Fruit fly (Drosophila melanogaster) whole organism, embryonic: ENCODE data around the gene CG11030.
A peak's percentile ranks its signal among the peaks of the same experiment; 100 is the strongest.

Source experiments
- Ada2b ChIP-seq: fragments of 200-800 bp; sonication (Bioruptor generic); IDR thresholded peaks from 2 replicates; pipeline ENCODE4 v1.3.6; 2022; ENCODE audit warnings: missing biosample characterization, missing genetic modification characterization
- Blimp-1 ChIP-seq: fragments of 200-800 bp; sonication (Bioruptor generic); optimal IDR thresholded peaks from 3 replicates; lab custom pipeline; 2018; ENCODE audit warnings: missing biosample characterization, missing genetic modification characterization, mild to moderate bottlenecking, moderate library complexity, missing genetic modification reagents
- CG10321 ChIP-seq: fragments of 200-800 bp; sonication (Bioruptor generic); IDR thresholded peaks from 2 replicates; pipeline ENCODE4 v1.3.6; 2022; ENCODE audit warnings: missing biosample characterization, missing genetic modification characterization
- CG10431 ChIP-seq: fragments of 200-800 bp; sonication (Bioruptor generic); optimal IDR thresholded peaks from 3 replicates; lab custom pipeline; 2018; ENCODE audit warnings: missing biosample characterization, mild to moderate bottlenecking, missing genetic modification characterization
- CG10543 ChIP-seq: fragments of 200-800 bp; sonication (Bioruptor generic); optimal IDR thresholded peaks from 3 replicates; lab custom pipeline; 2017; ENCODE audit warnings: missing biosample characterization, mild to moderate bottlenecking, missing genetic modification characterization, moderate library complexity
- CG11723 ChIP-seq: fragments of 200-800 bp; sonication (Bioruptor generic); optimal IDR thresholded peaks from 2 replicates; lab custom pipeline; 2017; ENCODE audit warnings: missing biosample characterization, mild to moderate bottlenecking, missing genetic modification characterization
- CG12104 ChIP-seq: fragments of 200-800 bp; sonication (Bioruptor generic); optimal IDR thresholded peaks from 3 replicates; lab custom pipeline; 2016; ENCODE audit warnings: missing biosample characterization, missing genetic modification characterization
- CG12769 ChIP-seq: fragments of 200-800 bp; sonication (Bioruptor generic); optimal IDR thresholded peaks from 2 replicates; lab custom pipeline; 2019; ENCODE audit warnings: missing biosample characterization, mild to moderate bottlenecking, missing genetic modification characterization, moderate library complexity
- CG14860 ChIP-seq: fragments of 200-800 bp; sonication (Bioruptor generic); IDR thresholded peaks from 3 replicates; pipeline ENCODE4 v1.3.6; 2022; ENCODE audit warnings: missing biosample characterization, missing genetic modification characterization; ENCODE audit not compliant: partially characterized antibody
- CG15269 ChIP-seq: fragments of 200-800 bp; sonication (Bioruptor generic); optimal IDR thresholded peaks from 2 replicates; lab custom pipeline; 2018; ENCODE audit warnings: missing biosample characterization, mild to moderate bottlenecking, missing genetic modification characterization, moderate library complexity
- CG17385 ChIP-seq: fragments of 200-800 bp; sonication (Bioruptor generic); optimal IDR thresholded peaks from 3 replicates; lab custom pipeline; 2018; ENCODE audit warnings: missing biosample characterization, mild to moderate bottlenecking, missing genetic modification characterization
- CG17568 ChIP-seq: fragments of 200-800 bp; sonication (Bioruptor generic); optimal IDR thresholded peaks from 2 replicates; lab custom pipeline; 2018; ENCODE audit warnings: missing biosample characterization, mild to moderate bottlenecking, missing genetic modification characterization, moderate library complexity
- CG17802 ChIP-seq: fragments of 200-800 bp; sonication (Bioruptor generic); optimal IDR thresholded peaks from 2 replicates; lab custom pipeline; 2018; ENCODE audit warnings: missing biosample characterization, mild to moderate bottlenecking, missing genetic modification characterization, moderate library complexity
- CG2120 ChIP-seq: fragments of 200-800 bp; sonication (Bioruptor generic); optimal IDR thresholded peaks from 3 replicates; lab custom pipeline; 2016; ENCODE audit warnings: missing biosample characterization, missing genetic modification characterization
- CG2712 ChIP-seq: fragments of 200-800 bp; optimal IDR thresholded peaks from 3 replicates; lab custom pipeline; 2019; ENCODE audit warnings: missing biosample characterization, mild to moderate bottlenecking, missing genetic modification characterization, moderate library complexity
- CG30431 ChIP-seq: fragments of 200-800 bp; sonication (Bioruptor generic); optimal IDR thresholded peaks from 2 replicates; lab custom pipeline; 2017; ENCODE audit warnings: missing biosample characterization, missing genetic modification characterization
- CG32532 ChIP-seq: fragments of 200-800 bp; sonication (Bioruptor generic); IDR thresholded peaks from 2 replicates; pipeline ENCODE4 v1.3.6; 2022; ENCODE audit warnings: missing biosample characterization, missing genetic modification characterization
- CG7357 ChIP-seq: fragments of 200-800 bp; sonication (Bioruptor generic); IDR thresholded peaks from 3 replicates; pipeline ENCODE4 v1.3.6; 2022; ENCODE audit warnings: missing biosample characterization, missing genetic modification characterization
- CG7556 ChIP-seq: fragments of 200-800 bp; sonication (Bioruptor generic); optimal IDR thresholded peaks from 2 replicates; lab custom pipeline; 2017; ENCODE audit warnings: missing biosample characterization, mild to moderate bottlenecking, missing genetic modification characterization
- CG7839 ChIP-seq: fragments of 200-800 bp; sonication (Bioruptor generic); optimal IDR thresholded peaks from 3 replicates; lab custom pipeline; 2018; ENCODE audit warnings: missing biosample characterization, mild to moderate bottlenecking, missing genetic modification characterization, moderate library complexity
- CG9817 ChIP-seq: fragments of 200-800 bp; sonication (Bioruptor generic); optimal IDR thresholded peaks from 2 replicates; lab custom pipeline; 2018; ENCODE audit warnings: missing biosample characterization, mild to moderate bottlenecking, missing genetic modification characterization, moderate library complexity
- Drgx ChIP-seq: fragments of 200-800 bp; sonication (Bioruptor generic); IDR thresholded peaks from 2 replicates; pipeline ENCODE4 v1.3.6; 2022; ENCODE audit warnings: missing biosample characterization, missing genetic modification characterization
- E2f2 ChIP-seq: fragments of 200-800 bp; sonication (Bioruptor generic); IDR thresholded peaks from 2 replicates; pipeline ENCODE4 v1.3.6; 2022; ENCODE audit warnings: missing biosample characterization, missing genetic modification characterization
- Fer2 ChIP-seq: fragments of 200-800 bp; sonication (Bioruptor generic); optimal IDR thresholded peaks from 2 replicates; lab custom pipeline; 2018; ENCODE audit warnings: missing biosample characterization, mild to moderate bottlenecking, missing genetic modification characterization, moderate library complexity
- Hr51 ChIP-seq, 2 experiments: fragments of 200-800 bp; sonication (Bioruptor generic); optimal IDR thresholded peaks; 2 replicates in 1 of 2; 3 replicates in 1 of 2; lab custom pipeline; 2016 to 2018; ENCODE audit warnings: missing biosample characterization in 2 of 2, missing genetic modification characterization in 2 of 2, mild to moderate bottlenecking in 1 of 2, moderate library complexity in 1 of 2
- MBD-R2 ChIP-seq: fragments of 200-800 bp; sonication (Bioruptor generic); IDR thresholded peaks from 2 replicates; pipeline ENCODE4 v1.3.6; 2022; ENCODE audit warnings: missing biosample characterization, missing genetic modification characterization
- Med ChIP-seq: fragments of 200-800 bp; sonication (Bioruptor generic); peaks from one replicate; lab custom pipeline; 2016; ENCODE audit warnings: missing biosample characterization, missing genetic modification characterization, mild to moderate bottlenecking, inconsistent platforms, moderate library complexity
- Oli ChIP-seq: fragments of 200-800 bp; sonication (Bioruptor generic); optimal IDR thresholded peaks from 2 replicates; lab custom pipeline; 2018; ENCODE audit warnings: missing biosample characterization, mild to moderate bottlenecking, missing genetic modification characterization, moderate library complexity
- PHDP ChIP-seq: fragments of 200-800 bp; sonication (Bioruptor generic); optimal IDR thresholded peaks from 3 replicates; lab custom pipeline; 2018; ENCODE audit warnings: missing biosample characterization, mild to moderate bottlenecking, missing genetic modification characterization, moderate library complexity
- Ptx1 ChIP-seq: fragments of 200-800 bp; sonication (Bioruptor generic); IDR thresholded peaks from 2 replicates; pipeline ENCODE4 v1.3.6; 2022; ENCODE audit warnings: missing biosample characterization, missing genetic modification characterization
- Xrp1 ChIP-seq: fragments of 200-800 bp; sonication (Bioruptor generic); IDR thresholded peaks from 2 replicates; pipeline ENCODE4 v1.3.6; 2022; ENCODE audit warnings: missing biosample characterization, missing genetic modification characterization
- YL-1 ChIP-seq: fragments of 200-800 bp; sonication (Bioruptor generic); optimal IDR thresholded peaks from 3 replicates; lab custom pipeline; 2017; ENCODE audit warnings: missing biosample characterization, mild to moderate bottlenecking, missing genetic modification characterization
- bab2 ChIP-seq: fragments of 200-800 bp; sonication (Bioruptor generic); optimal IDR thresholded peaks from 2 replicates; lab custom pipeline; 2016; ENCODE audit warnings: missing biosample characterization, missing genetic modification characterization
- crp ChIP-seq, 2 experiments: fragments of 200-800 bp; sonication (Bioruptor generic); optimal IDR thresholded peaks; 2 replicates in 1 of 2; 3 replicates in 1 of 2; lab custom pipeline; 2017; ENCODE audit warnings: missing biosample characterization in 2 of 2, missing genetic modification characterization in 2 of 2, mild to moderate bottlenecking in 1 of 2, moderate library complexity in 1 of 2
- dpn ChIP-seq, 2 experiments: fragments of 200-800 bp; sonication (Bioruptor generic); optimal IDR thresholded peaks; 3 replicates each; lab custom pipeline; 2016; ENCODE audit warnings: missing biosample characterization in 2 of 2, missing genetic modification characterization in 2 of 2
- ftz-f1 ChIP-seq: fragments of 200-800 bp; sonication (Bioruptor generic); optimal IDR thresholded peaks from 2 replicates; lab custom pipeline; 2016; ENCODE audit warnings: missing biosample characterization, missing genetic modification characterization
- gsb ChIP-seq: fragments of 200-800 bp; sonication (Bioruptor generic); IDR thresholded peaks from 2 replicates; pipeline ENCODE4 v1.3.6; 2022; ENCODE audit warnings: missing biosample characterization, missing genetic modification characterization
- h ChIP-seq: fragments of >200 bp; optimal IDR thresholded peaks from 2 replicates; lab custom pipeline; 2017
- kni ChIP-seq: fragments of 200-800 bp; sonication (Bioruptor generic); optimal IDR thresholded peaks from 3 replicates; lab custom pipeline; 2017; ENCODE audit warnings: mild to moderate bottlenecking, missing biosample characterization, missing genetic modification reagents, missing genetic modification characterization
- lab ChIP-seq: fragments of 200-800 bp; sonication (Bioruptor generic); optimal IDR thresholded peaks from 3 replicates; lab custom pipeline; 2017; ENCODE audit warnings: missing biosample characterization, missing genetic modification characterization, mild to moderate bottlenecking, moderate library complexity, missing genetic modification reagents
- pan ChIP-seq, 4 experiments: fragments of >200 bp in 3 of 4; fragments of 200-800 bp in 1 of 4; sonication (Bioruptor generic) in 1 of 4; optimal IDR thresholded peaks in 3 of 4; IDR thresholded peaks in 1 of 4; 2 replicates each; pipeline versions ENCODE4 v1.3.6 to Lab custom; 2017 to 2022; ENCODE audit warnings: missing biosample characterization in 2 of 4, missing genetic modification characterization in 2 of 4, mixed read lengths in 1 of 4
- pita ChIP-seq: fragments of 200-800 bp; sonication (Bioruptor generic); optimal IDR thresholded peaks from 2 replicates; lab custom pipeline; 2017; ENCODE audit warnings: missing biosample characterization, mild to moderate bottlenecking, missing genetic modification characterization
- pros ChIP-seq: fragments of 200-800 bp; sonication (Bioruptor generic); optimal IDR thresholded peaks from 3 replicates; lab custom pipeline; 2019; ENCODE audit warnings: missing biosample characterization, mild to moderate bottlenecking, missing genetic modification characterization, moderate library complexity
- sens ChIP-seq: fragments of 200-800 bp; sonication (Bioruptor generic); peaks from one replicate; lab custom pipeline; 2016; ENCODE audit warnings: missing biosample characterization, missing genetic modification characterization
- stc ChIP-seq: fragments of 200-800 bp; sonication (Bioruptor generic); IDR thresholded peaks from 2 replicates; pipeline ENCODE4 v1.3.6; 2022; ENCODE audit warnings: missing biosample characterization, missing genetic modification characterization

CG11030 gene

DNA sequence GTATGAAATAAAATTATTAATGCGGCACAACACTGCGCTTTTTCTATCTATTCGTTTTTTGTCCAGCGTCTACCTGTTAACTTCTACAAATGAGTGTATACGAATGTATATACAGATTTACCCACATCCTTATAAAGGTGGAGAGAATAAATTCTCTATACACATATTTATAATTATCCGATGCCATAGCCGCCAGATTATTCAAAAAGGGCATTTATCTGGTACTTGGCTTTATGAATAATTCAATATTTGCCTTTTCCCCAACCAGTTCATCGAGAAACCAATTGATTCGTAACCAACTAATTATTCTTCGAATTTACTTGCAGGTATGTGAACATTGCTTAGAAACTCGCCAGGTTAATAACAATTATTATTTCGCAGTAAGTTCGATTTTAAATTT is 16.7 kb downstream of the CG11030 start, which contains the start of gene CG11147:
CG11147 (minus strand) TSS at position 101 of the 400 bp plus-strand sequence.
- TF ChIP-seq sens (GFP tag; lab: Kevin White, UChicago) (peak; percentile 14), Med (GFP tag; lab: Kevin White, UChicago) (no peak), CG30431 (GFP tag; lab: Kevin White, UChicago) (no peak), pita (GFP tag; lab: Kevin White, UChicago) (no peak)
- TF ChIP-seq, all 482 proteins: peak for 1

DNA sequence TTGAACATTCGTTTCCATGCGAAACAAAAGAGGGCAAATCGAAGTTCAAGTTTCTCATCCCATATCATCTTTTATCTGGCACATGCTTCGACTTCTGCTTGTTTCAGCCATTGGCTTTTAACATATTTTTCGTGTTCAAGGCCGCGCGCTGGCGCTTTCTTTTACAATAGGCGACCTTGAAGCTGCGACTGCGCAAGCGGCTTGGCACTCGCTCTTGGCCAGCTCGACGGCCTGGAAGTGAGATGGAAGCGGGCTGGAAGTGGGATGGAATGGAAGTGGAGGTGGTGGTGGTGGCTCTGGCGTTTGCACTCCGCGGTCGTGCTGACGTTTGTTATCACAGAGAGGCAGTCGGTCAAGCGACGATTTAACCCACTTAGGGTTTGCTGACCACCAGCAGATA is 18.0 kb downstream of the CG11030 start:
- TF ChIP-seq CG12769 (peak; percentile 74), gsb (GFP tag; lab: Robert Waterston, UW) (no peak), bab2 (GFP tag; lab: Kevin White, UChicago) (no peak), CG17385 (GFP tag; lab: Kevin White, UChicago) (no peak), pros (GFP tag; lab: Kevin White, UChicago) (peak; percentile 13), ftz-f1 (GFP tag; lab: Kevin White, UChicago) (peak; percentile 70)

DNA sequence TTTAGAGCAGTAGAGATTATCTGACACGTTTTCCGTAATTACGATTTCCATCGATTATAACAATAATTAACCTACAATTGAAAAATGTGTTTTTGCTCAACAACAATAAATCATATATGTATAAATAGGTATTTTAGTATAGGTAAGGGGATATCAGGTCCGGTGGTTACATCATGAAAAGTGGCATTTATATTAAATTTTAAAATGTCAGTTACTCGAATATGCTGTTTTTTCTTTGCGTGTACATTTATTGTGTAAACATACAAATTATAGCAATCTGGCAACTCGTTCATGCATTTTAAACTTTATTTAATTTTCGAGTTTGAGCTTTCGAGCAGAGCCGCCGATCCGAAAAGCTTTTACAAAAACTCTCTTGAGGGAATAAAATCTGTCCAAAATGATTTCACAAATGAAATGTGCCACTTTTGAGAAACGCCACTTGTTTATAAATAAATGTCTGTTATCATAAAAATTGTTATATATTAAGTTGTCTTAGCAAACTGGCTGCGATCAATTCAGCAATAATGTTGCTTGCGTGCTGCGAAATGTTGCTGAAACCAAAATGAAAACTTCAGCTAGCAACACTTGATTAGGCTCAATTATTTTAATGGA is 19.2 kb downstream of the CG11030 start:
- TF ChIP-seq CG17802 (tag; lab: Kevin White, UChicago) (no peak), CG9817 (tag; lab: Kevin White, UChicago) (no peak), PHDP (peak; percentile 41), CG7839 (tag; lab: Kevin White, UChicago) (peak; percentile 46), MBD-R2 (GFP tag; lab: Robert Waterston, UW) (no peak), CG17568 (peak; percentile 1), Drgx (GFP tag; lab: Robert Waterston, UW) (0 out of 2 replicates have a peak, but pooled peaks have one; percentile 13), CG32532 (no peak; the same call in 1 of the 2 replicates), CG10543 (GFP tag; lab: Kevin White, UChicago) (no peak), E2f2 (GFP tag; lab: Robert Waterston, UW) (0 out of 2 replicates have a peak, but pooled peaks have one; percentile 16), CG7556 (peak; percentile 16), Xrp1 (GFP tag; lab: Robert Waterston, UW) (peak; percentile 37; the same call in 1 of the 2 replicates), CG10321 (GFP tag; lab: Robert Waterston, UW) (no peak), Ada2b (GFP tag; lab: Robert Waterston, UW) (peak; percentile 37), Hr51 (GFP tag; optimal IDR thresholded peaks at IDR 0.05; lab: Kevin White, UChicago) (peak in 1 of 2 experiments; percentile 62), CG15269 (tag; lab: Kevin White, UChicago) (peak; percentile 36), CG2712 (peak; percentile 10), sens (GFP tag; lab: Kevin White, UChicago) (peak; percentile 73), gsb (GFP tag; lab: Robert Waterston, UW) (no peak), CG12104 (GFP tag; lab: Kevin White, UChicago) (no peak), CG2120 (GFP tag; lab: Kevin White, UChicago) (peak; percentile 10), h (no peak), Ptx1 (peak; percentile 52), YL-1 (GFP tag; lab: Kevin White, UChicago) (no peak), lab (GFP tag; lab: Kevin White, UChicago) (peak; percentile 45), Blimp-1 (GFP tag; lab: Kevin White, UChicago) (peak; percentile 6), CG10431 (GFP tag; lab: Kevin White, UChicago) (no peak), dpn (GFP tag; optimal IDR thresholded peaks at IDR 0.05; lab: Kevin White, UChicago) (peak in 1 of 2 experiments; percentile 17), Oli (tag; lab: Kevin White, UChicago) (peak; percentile 6), kni (no peak), CG11723 (no peak), stc (GFP tag; lab: Robert Waterston, UW) (peak; percentile 57), CG7357 (GFP tag; lab: Robert Waterston, UW) (no peak), Fer2 (no peak), crp (GFP tag; optimal IDR thresholded peaks at IDR 0.05; lab: Kevin White, UChicago) (no peak), CG14860 (GFP tag; lab: Robert Waterston, UW) (no peak), pan (optimal IDR thresholded peaks at IDR 0.05; lab: Kevin White, UChicago) (no peak), pan (GFP tag; optimal IDR thresholded peaks at IDR 0.05 in 1 of 2, IDR thresholded peaks at IDR 0.05 in 1 of 2) (peak in 1 of 2 experiments; percentile 60)
